Fruit fly (Drosophila melanogaster) whole organism, prepupa: ENCODE results near the gene Eip75B.

Experiments
- CG3032 ChIP-seq: fragments of 200-800 bp; optimal IDR thresholded peaks from 2 replicates; lab custom pipeline; 2019; ENCODE audit warnings: missing biosample characterization, mild to moderate bottlenecking, missing genetic modification characterization, moderate library complexity
- Eip75B ChIP-seq: fragments of 200-800 bp; sonication (Bioruptor generic); optimal IDR thresholded peaks from 3 replicates; lab custom pipeline; 2016; ENCODE audit warnings: missing biosample characterization, missing genetic modification characterization
- Gug ChIP-seq: fragments of 200-800 bp; sonication (Bioruptor generic); IDR thresholded peaks from 2 replicates; pipeline ENCODE4 v1.3.6; 2022; ENCODE audit warnings: missing biosample characterization, missing genetic modification characterization
- OdsH ChIP-seq: fragments of 200-800 bp; sonication (Bioruptor generic); optimal IDR thresholded peaks from 3 replicates; lab custom pipeline; 2016; ENCODE audit warnings: missing biosample characterization, missing genetic modification characterization

- TF ChIP-seq Gug (no peak), CG3032 (no peak), OdsH (GFP tag; lab: Kevin White, UChicago) (no peak), Eip75B (GFP tag; lab: Kevin White, UChicago) (no peak)
Observed at dm6 chr3L:17903813-17904416, 160.6 kb downstream of the Eip75B start.
